Fruit fly (Drosophila melanogaster): ENCODE data around the gene Mulk.
A peak's percentile ranks its signal among the peaks of the same experiment; 100 is the strongest.

Mulk gene

DNA sequence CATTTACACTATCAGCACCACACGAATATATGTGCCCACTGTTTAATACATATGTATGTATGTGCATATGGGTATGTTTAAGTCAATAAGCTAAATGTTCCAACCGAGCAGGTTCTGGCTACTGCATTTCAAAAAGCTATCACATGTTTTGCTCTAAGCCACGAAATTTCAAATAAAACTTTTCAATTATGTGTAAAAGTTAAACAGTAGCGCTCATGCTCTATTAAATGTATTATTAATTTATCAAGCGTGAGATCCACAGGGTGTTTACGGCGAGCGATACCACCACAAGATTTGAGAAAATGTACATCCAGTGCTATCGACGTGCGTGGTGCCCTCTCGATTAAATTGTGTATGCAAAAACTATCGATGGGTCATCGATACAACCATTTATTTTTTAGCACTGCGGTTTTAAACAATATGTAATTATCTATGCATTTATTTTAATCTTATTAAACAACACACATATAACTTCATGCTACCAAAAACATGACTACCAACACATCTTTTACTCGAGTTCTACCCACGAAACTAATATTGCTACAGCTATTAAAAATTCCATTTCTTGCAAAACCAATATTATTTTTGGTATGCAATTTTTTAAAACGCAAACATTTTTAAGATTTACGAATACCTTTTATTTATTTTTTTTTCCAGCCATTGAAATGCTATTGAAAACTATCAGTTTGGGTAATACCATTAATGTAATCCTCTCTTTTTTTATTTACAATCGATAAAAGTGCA lies 8.9 kb upstream of the Mulk start, which contains the start of gene Pten (continued):
- peak; percentile 57 for TF ChIP-seq CG12155 (GFP tag; optimal IDR thresholded peaks at IDR 0.05)
- peak; percentile 28 for TF ChIP-seq CG17802 (tag; optimal IDR thresholded peaks at IDR 0.05)
- TF ChIP-seq Gug (GFP tag; IDR thresholded peaks at IDR 0.05), result no peak; the same call in 3 of the 4 replicates
- TF ChIP-seq CG8765 (GFP tag; IDR thresholded peaks at IDR 0.05), result no peak
- no peak for TF ChIP-seq CG13894 (tag; optimal IDR thresholded peaks at IDR 0.05)
- peak; percentile 89 for TF ChIP-seq Scr (GFP tag; IDR thresholded peaks at IDR 0.05; ENCODE audit: partially characterized antibody)
- no peak; the same call in 2 of the 3 replicates for TF ChIP-seq ken (GFP tag; IDR thresholded peaks at IDR 0.05)
- peak; percentile 91; the same call in 2 of the 3 replicates for TF ChIP-seq Opbp (GFP tag; IDR thresholded peaks at IDR 0.05; ENCODE audit: partially characterized antibody)
- peak; percentile 7 for TF ChIP-seq emc (GFP tag; optimal IDR thresholded peaks at IDR 0.05)
- no peak for TF ChIP-seq CG3407 (GFP tag; optimal IDR thresholded peaks at IDR 0.05)
- no peak for TF ChIP-seq sens-2 (GFP tag; IDR thresholded peaks at IDR 0.05)
- no peak for TF ChIP-seq Poxn (GFP tag; IDR thresholded peaks at IDR 0.05)
- TF ChIP-seq tna (GFP tag; IDR thresholded peaks at IDR 0.05; ENCODE audit: partially characterized antibody), result peak; percentile 88
- TF ChIP-seq kni (GFP tag; optimal IDR thresholded peaks at IDR 0.05), result no peak
- TF ChIP-seq ranshi (GFP tag; IDR thresholded peaks at IDR 0.05), result no peak
- no peak for TF ChIP-seq CG2889 (GFP tag; IDR thresholded peaks at IDR 0.05)
- peak in 1 of 2 experiments; percentile 15 for TF ChIP-seq crp (GFP tag; optimal IDR thresholded peaks at IDR 0.05)
- TF ChIP-seq CG1529 (GFP tag; optimal IDR thresholded peaks at IDR 0.05), result peak; percentile 5
- peak; percentile 32 for TF ChIP-seq D19A (tag; optimal IDR thresholded peaks at IDR 0.05)
- TF ChIP-seq sqz (GFP tag; optimal IDR thresholded peaks at IDR 0.05), result peak; percentile 72
- TF ChIP-seq CG18599 (GFP tag; optimal IDR thresholded peaks at IDR 0.05), result no peak
- no peak for TF ChIP-seq CG31441 (GFP tag; IDR thresholded peaks at IDR 0.05)
- TF ChIP-seq Hand (GFP tag; optimal IDR thresholded peaks at IDR 0.05), result no peak
- no peak for TF ChIP-seq sr (GFP tag; IDR thresholded peaks at IDR 0.05)
- TF ChIP-seq jumu (GFP tag; optimal IDR thresholded peaks at IDR 0.05), result peak; percentile 64
- TF ChIP-seq ci (GFP tag; IDR thresholded peaks at IDR 0.05), result peak; percentile 73; the same call in 1 of the 3 replicates
- no peak for TF ChIP-seq CG17612 (GFP tag; IDR thresholded peaks at IDR 0.05)
- peak; percentile 7 for TF ChIP-seq lbe (GFP tag; optimal IDR thresholded peaks at IDR 0.05)
- no peak for TF ChIP-seq Nf-YB (GFP tag; optimal IDR thresholded peaks at IDR 0.05)
- no peak for TF ChIP-seq z (GFP tag; IDR thresholded peaks at IDR 0.05)
- peak; percentile 38 for TF ChIP-seq CG10147 (GFP tag; optimal IDR thresholded peaks at IDR 0.05)
- TF ChIP-seq jing (GFP tag; optimal IDR thresholded peaks at IDR 0.05), result no peak
- no peak for TF ChIP-seq h (optimal IDR thresholded peaks at IDR 0.05)
- peak; percentile 50 for TF ChIP-seq D19B (GFP tag; optimal IDR thresholded peaks at IDR 0.05)
- peak; percentile 67; the same call in 1 of the 2 replicates for TF ChIP-seq stc (GFP tag; IDR thresholded peaks at IDR 0.05)
- peak; percentile 83 for TF ChIP-seq CG13775 (GFP tag; optimal IDR thresholded peaks at IDR 0.05)
- TF ChIP-seq lmd (GFP tag; IDR thresholded peaks at IDR 0.05), result no peak
- TF ChIP-seq Fer2 (tag; optimal IDR thresholded peaks at IDR 0.05), result peak; percentile 14
- peak; percentile 84 for TF ChIP-seq CG13287 (GFP tag; IDR thresholded peaks at IDR 0.05; ENCODE audit: partially characterized antibody)
- TF ChIP-seq CG15514 (GFP tag; optimal IDR thresholded peaks at IDR 0.05), result no peak
- no peak for TF ChIP-seq CG18011 (GFP tag; optimal IDR thresholded peaks at IDR 0.05)
- TF ChIP-seq NFAT (GFP tag; IDR thresholded peaks at IDR 0.05), result no peak
- TF ChIP-seq Rx (GFP tag; IDR thresholded peaks at IDR 0.05), result no peak
- peak; percentile 63 for TF ChIP-seq slou (GFP tag; optimal IDR thresholded peaks at IDR 0.05)
- peak; percentile 16 for TF ChIP-seq trh (GFP tag; optimal IDR thresholded peaks at IDR 0.05)
- peak; percentile 74 for TF ChIP-seq mam (GFP tag; optimal IDR thresholded peaks at IDR 0.05)
- no peak for TF ChIP-seq Drgx (GFP tag; IDR thresholded peaks at IDR 0.05)
- TF ChIP-seq CG7556 (GFP tag; optimal IDR thresholded peaks at IDR 0.05), result peak; percentile 61
- TF ChIP-seq B-H1 (GFP tag; IDR thresholded peaks at IDR 0.05), result peak; percentile 58; the same call in 2 of the 3 replicates
- TF ChIP-seq tio (GFP tag; optimal IDR thresholded peaks at IDR 0.05), result no peak

Measured in whole organism, embryonic.